Worm (Caenorhabditis elegans): ENCODE results near the gene cpx-2.

DNA sequence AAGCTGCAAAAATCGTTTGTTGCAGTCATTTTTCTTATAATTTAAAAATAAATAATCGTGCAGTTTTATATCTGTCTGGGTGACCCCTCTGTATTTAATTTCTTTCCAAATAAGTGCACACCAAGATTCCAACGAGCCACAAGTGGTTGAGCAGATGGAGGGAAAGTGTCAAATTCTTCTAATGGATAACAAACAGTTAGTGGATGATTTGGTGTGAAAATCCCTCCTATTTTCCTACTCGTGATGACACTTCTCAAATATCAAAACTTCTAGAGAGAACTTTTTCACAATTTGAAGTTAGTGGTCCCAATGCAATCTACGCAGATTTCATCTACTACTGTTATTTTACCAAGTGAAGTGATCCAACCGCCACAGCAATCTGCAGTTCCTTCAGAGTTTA lies 3.4 kb upstream of the cpx-2 start, which contains the start of gene ceh-28:
- TF ChIP-seq isw-1 (GFP tag; IDR thresholded peaks at IDR 0.05): no peak
- TF ChIP-seq mep-1 (tag; optimal IDR thresholded peaks at IDR 0.05): no peak
- TF ChIP-seq efl-1 (optimal IDR thresholded peaks at IDR 0.05): no peak
- no peak for TF ChIP-seq efl-1 (GFP tag; optimal IDR thresholded peaks at IDR 0.05 in 1 of 2)
- TF ChIP-seq lin-39 (tag; optimal IDR thresholded peaks at IDR 0.05): no peak
- TF ChIP-seq nhr-76 (tag; optimal IDR thresholded peaks at IDR 0.05): no peak

All from whole organism, L1 larva.